Worm (Caenorhabditis elegans): ENCODE data around the gene tag-89.

ce11 chrIV:11434575-11434974 lies 40.2 kb downstream of the tag-89 start:
- TF ChIP-seq ztf-4 (tag; optimal IDR thresholded peaks at IDR 0.05) (no peak), nhr-237 (tag; optimal IDR thresholded peaks at IDR 0.05) (no peak), lin-11 (tag; optimal IDR thresholded peaks at IDR 0.05) (no peak)
